Fruit fly (Drosophila melanogaster) whole organism, embryonic: ENCODE measurements around the gene Pgant35A.

Source experiments
- Abd-B ChIP-seq: fragments of 200-800 bp; sonication (Bioruptor generic); optimal IDR thresholded peaks from 2 replicates; lab custom pipeline; 2018; ENCODE audit warnings: missing biosample characterization, mild to moderate bottlenecking, missing genetic modification characterization, moderate library complexity
- Aef1 ChIP-seq: fragments of 200-800 bp; sonication (Bioruptor generic); IDR thresholded peaks from 3 replicates; pipeline ENCODE4 v1.3.6; 2022; ENCODE audit warnings: missing biosample characterization, missing genetic modification characterization
- Asciz ChIP-seq: fragments of 200-800 bp; sonication (Bioruptor generic); optimal IDR thresholded peaks from 2 replicates; lab custom pipeline; 2017; ENCODE audit warnings: missing biosample characterization, mild to moderate bottlenecking, missing genetic modification characterization, missing genetic modification reagents
- CG1024 ChIP-seq: fragments of 200-800 bp; sonication (Bioruptor generic); IDR thresholded peaks from 2 replicates; pipeline ENCODE4 v1.3.6; 2022; ENCODE audit warnings: missing biosample characterization, missing genetic modification characterization
- CG10959 ChIP-seq: fragments of 200-800 bp; sonication (Bioruptor generic); IDR thresholded peaks from 2 replicates; pipeline ENCODE4 v1.3.6; 2022; ENCODE audit warnings: missing biosample characterization, missing genetic modification characterization
- CG11085 ChIP-seq: fragments of 200-800 bp; sonication (Bioruptor generic); IDR thresholded peaks from 2 replicates; pipeline ENCODE4 v1.3.6; 2022; ENCODE audit warnings: missing biosample characterization, missing genetic modification characterization
- CG11696 ChIP-seq: fragments of 200-800 bp; sonication (Bioruptor generic); IDR thresholded peaks from 2 replicates; pipeline ENCODE4 v1.3.6; 2022; ENCODE audit warnings: missing biosample characterization, missing genetic modification characterization
- CG12391 ChIP-seq: fragments of 200-800 bp; sonication (Bioruptor generic); optimal IDR thresholded peaks from 3 replicates; lab custom pipeline; 2018; ENCODE audit warnings: missing biosample characterization, mild to moderate bottlenecking, missing genetic modification characterization, moderate library complexity
- CG15011 ChIP-seq: fragments of 200-800 bp; sonication (Bioruptor generic); optimal IDR thresholded peaks from 3 replicates; lab custom pipeline; 2018; ENCODE audit warnings: missing biosample characterization, mild to moderate bottlenecking, missing genetic modification characterization
- CG15073 ChIP-seq: fragments of 200-800 bp; sonication (Bioruptor generic); optimal IDR thresholded peaks from 2 replicates; lab custom pipeline; 2016; ENCODE audit warnings: missing biosample characterization, missing genetic modification characterization
- CG1602 ChIP-seq: fragments of 200-800 bp; sonication (Bioruptor generic); optimal IDR thresholded peaks from 3 replicates; lab custom pipeline; 2016; ENCODE audit warnings: missing biosample characterization, missing genetic modification characterization
- CG17359 ChIP-seq: fragments of 200-800 bp; sonication (Bioruptor generic); optimal IDR thresholded peaks from 3 replicates; lab custom pipeline; 2018; ENCODE audit warnings: missing biosample characterization, mild to moderate bottlenecking, missing genetic modification characterization, moderate library complexity
- CG17385 ChIP-seq: fragments of 200-800 bp; sonication (Bioruptor generic); optimal IDR thresholded peaks from 3 replicates; lab custom pipeline; 2018; ENCODE audit warnings: missing biosample characterization, mild to moderate bottlenecking, missing genetic modification characterization
- CG17612 ChIP-seq: fragments of 200-800 bp; sonication (Bioruptor generic); IDR thresholded peaks from 2 replicates; pipeline ENCODE4 v1.3.6; 2022; ENCODE audit warnings: missing biosample characterization, missing genetic modification characterization
- CG17802 ChIP-seq: fragments of 200-800 bp; sonication (Bioruptor generic); optimal IDR thresholded peaks from 2 replicates; lab custom pipeline; 2018; ENCODE audit warnings: missing biosample characterization, mild to moderate bottlenecking, missing genetic modification characterization, moderate library complexity
- CG2116 ChIP-seq: fragments of 200-800 bp; sonication (Bioruptor generic); optimal IDR thresholded peaks from 3 replicates; lab custom pipeline; 2018; ENCODE audit warnings: missing biosample characterization, mild to moderate bottlenecking, missing genetic modification characterization
- CG3065 ChIP-seq: fragments of 200-800 bp; sonication (Bioruptor generic); optimal IDR thresholded peaks from 2 replicates; lab custom pipeline; 2016; ENCODE audit warnings: missing biosample characterization, missing genetic modification characterization
- CG31441 ChIP-seq: fragments of 200-800 bp; sonication (Bioruptor generic); IDR thresholded peaks from 2 replicates; pipeline ENCODE4 v1.3.6; 2022; ENCODE audit warnings: missing biosample characterization, missing genetic modification characterization
- CG32532 ChIP-seq: fragments of 200-800 bp; sonication (Bioruptor generic); IDR thresholded peaks from 2 replicates; pipeline ENCODE4 v1.3.6; 2022; ENCODE audit warnings: missing biosample characterization, missing genetic modification characterization
- CG34224 ChIP-seq: fragments of 200-800 bp; sonication (Bioruptor generic); IDR thresholded peaks from 3 replicates; pipeline ENCODE4 v1.3.6; 2022; ENCODE audit warnings: missing biosample characterization, missing genetic modification characterization; ENCODE audit not compliant: partially characterized antibody
- CG3838 ChIP-seq: fragments of 200-800 bp; sonication (Bioruptor generic); optimal IDR thresholded peaks from 3 replicates; lab custom pipeline; 2016; ENCODE audit warnings: missing biosample characterization, missing genetic modification characterization
- CG4730 ChIP-seq: fragments of 200-800 bp; sonication (Bioruptor generic); IDR thresholded peaks from 2 replicates; pipeline ENCODE4 v1.3.6; 2022; ENCODE audit warnings: missing biosample characterization, missing genetic modification characterization
- CG6813 ChIP-seq: fragments of 200-800 bp; sonication (Bioruptor generic); optimal IDR thresholded peaks from 2 replicates; lab custom pipeline; 2017; ENCODE audit warnings: missing biosample characterization, missing genetic modification characterization, mild to moderate bottlenecking, moderate library complexity, missing genetic modification reagents
- CG7357 ChIP-seq: fragments of 200-800 bp; sonication (Bioruptor generic); IDR thresholded peaks from 3 replicates; pipeline ENCODE4 v1.3.6; 2022; ENCODE audit warnings: missing biosample characterization, missing genetic modification characterization
- CG7372 ChIP-seq: fragments of 200-800 bp; sonication (Bioruptor generic); IDR thresholded peaks from 2 replicates; pipeline ENCODE4 v1.3.6; 2022; ENCODE audit warnings: missing biosample characterization, missing genetic modification characterization
- CG7987 ChIP-seq: fragments of 200-800 bp; sonication (Bioruptor generic); optimal IDR thresholded peaks from 2 replicates; lab custom pipeline; 2018; ENCODE audit warnings: missing biosample characterization, mild to moderate bottlenecking, missing genetic modification characterization, moderate library complexity
- CG9215 ChIP-seq: fragments of 200-800 bp; sonication (Bioruptor generic); IDR thresholded peaks from 2 replicates; pipeline ENCODE4 v1.3.6; 2022; ENCODE audit warnings: missing biosample characterization, missing genetic modification characterization
- CG9437 ChIP-seq: fragments of 200-800 bp; sonication (Bioruptor generic); optimal IDR thresholded peaks from 2 replicates; lab custom pipeline; 2018; ENCODE audit warnings: missing biosample characterization, mild to moderate bottlenecking, missing genetic modification characterization
- CkIIα-i1 ChIP-seq: fragments of 200-800 bp; sonication (Bioruptor generic); IDR thresholded peaks from 2 replicates; pipeline ENCODE4 v1.3.6; 2022; ENCODE audit warnings: missing biosample characterization, missing genetic modification characterization
- CoRest ChIP-seq: fragments of 200-800 bp; sonication (Bioruptor generic); optimal IDR thresholded peaks from 3 replicates; lab custom pipeline; 2018; ENCODE audit warnings: missing biosample characterization, mild to moderate bottlenecking, missing genetic modification characterization, moderate library complexity
- E2f1 ChIP-seq: fragments of 200-800 bp; sonication (Bioruptor generic); IDR thresholded peaks from 2 replicates; pipeline ENCODE4 v1.3.6; 2022; ENCODE audit warnings: missing biosample characterization, missing genetic modification characterization
- Lpt ChIP-seq: fragments of >200 bp; optimal IDR thresholded peaks from 2 replicates; lab custom pipeline; 2018; ENCODE audit warnings: missing biosample characterization, missing genetic modification characterization
- Ravus ChIP-seq: fragments of 200-800 bp; sonication (Bioruptor generic); IDR thresholded peaks from 2 replicates; pipeline ENCODE4 v1.3.6; 2022; ENCODE audit warnings: missing biosample characterization, missing genetic modification characterization
- Rx ChIP-seq: fragments of 200-800 bp; sonication (Bioruptor generic); IDR thresholded peaks from 2 replicates; pipeline ENCODE4 v1.3.6; 2022; ENCODE audit warnings: missing biosample characterization, missing genetic modification characterization
- az2 ChIP-seq: fragments of 200-800 bp; sonication (Bioruptor generic); optimal IDR thresholded peaks from 3 replicates; lab custom pipeline; 2016; ENCODE audit warnings: missing biosample characterization, missing genetic modification characterization
- bcd ChIP-seq: fragments of 200-800 bp; sonication (Bioruptor generic); optimal IDR thresholded peaks from 2 replicates; lab custom pipeline; 2017; ENCODE audit warnings: missing biosample characterization, mild to moderate bottlenecking, missing genetic modification characterization
- chif ChIP-seq, 2 experiments: fragments of 200-800 bp; sonication (Bioruptor generic); optimal IDR thresholded peaks; 3 replicates each; lab custom pipeline; 2016; ENCODE audit warnings: missing biosample characterization in 2 of 2, missing genetic modification characterization in 2 of 2
- chm ChIP-seq: fragments of 200-800 bp; sonication (Bioruptor generic); IDR thresholded peaks from 2 replicates; pipeline ENCODE4 v1.3.6; 2022; ENCODE audit warnings: missing biosample characterization, missing genetic modification characterization
- cwo ChIP-seq: fragments of 200-800 bp; sonication (Bioruptor generic); optimal IDR thresholded peaks from 3 replicates; lab custom pipeline; 2017; ENCODE audit warnings: missing biosample characterization, missing genetic modification characterization, mild to moderate bottlenecking, moderate library complexity, missing genetic modification reagents
- dan ChIP-seq: fragments of 200-800 bp; sonication (Bioruptor generic); IDR thresholded peaks from 2 replicates; pipeline ENCODE4 v1.3.6; 2022; ENCODE audit warnings: missing biosample characterization, missing genetic modification characterization
- gcm ChIP-seq: fragments of 200-800 bp; sonication (Bioruptor generic); optimal IDR thresholded peaks from 2 replicates; lab custom pipeline; 2019; ENCODE audit warnings: missing biosample characterization, mild to moderate bottlenecking, missing genetic modification characterization, moderate library complexity
- gt ChIP-seq: fragments of 200-800 bp; sonication (Bioruptor generic); IDR thresholded peaks from 2 replicates; pipeline ENCODE4 v1.3.6; 2022; ENCODE audit warnings: missing biosample characterization, missing genetic modification characterization
- kay ChIP-seq: fragments of 200-800 bp; sonication (Bioruptor generic); optimal IDR thresholded peaks from 2 replicates; lab custom pipeline; 2016; ENCODE audit warnings: missing biosample characterization, missing genetic modification characterization
- kni ChIP-seq: fragments of 200-800 bp; sonication (Bioruptor generic); optimal IDR thresholded peaks from 3 replicates; lab custom pipeline; 2017; ENCODE audit warnings: mild to moderate bottlenecking, missing biosample characterization, missing genetic modification reagents, missing genetic modification characterization
- nom ChIP-seq: fragments of 200-800 bp; sonication (Bioruptor generic); optimal IDR thresholded peaks from 2 replicates; lab custom pipeline; 2017; ENCODE audit warnings: missing biosample characterization, missing genetic modification characterization, mild to moderate bottlenecking, moderate library complexity, missing genetic modification reagents
- onecut ChIP-seq: fragments of 200-800 bp; sonication (Bioruptor generic); IDR thresholded peaks from 2 replicates; pipeline ENCODE4 v1.3.6; 2022; ENCODE audit warnings: missing biosample characterization, missing genetic modification characterization
- pfk ChIP-seq: fragments of 200-800 bp; sonication (Bioruptor generic); optimal IDR thresholded peaks from 2 replicates; lab custom pipeline; 2018; ENCODE audit warnings: missing biosample characterization, mild to moderate bottlenecking, missing genetic modification characterization, moderate library complexity
- seq ChIP-seq: fragments of 200-800 bp; sonication (Bioruptor generic); IDR thresholded peaks from 2 replicates; pipeline ENCODE4 v1.3.6; 2022; ENCODE audit warnings: missing biosample characterization, missing genetic modification characterization
- sisA ChIP-seq: fragments of 200-800 bp; sonication (Bioruptor generic); IDR thresholded peaks from 2 replicates; pipeline ENCODE4 v1.3.6; 2022; ENCODE audit warnings: missing biosample characterization, missing genetic modification characterization
- slp2 ChIP-seq: fragments of 200-800 bp; sonication (Bioruptor generic); optimal IDR thresholded peaks from 2 replicates; lab custom pipeline; 2016; ENCODE audit warnings: missing biosample characterization, missing genetic modification characterization
- unc-4 ChIP-seq: fragments of 200-800 bp; sonication (Bioruptor generic); IDR thresholded peaks from 2 replicates; pipeline ENCODE4 v1.3.6; 2022; ENCODE audit warnings: missing biosample characterization, missing genetic modification characterization; ENCODE audit not compliant: partially characterized antibody

Gene Pgant35A

dm6 chr2L:14409428-14409933, 50.4 kb downstream of the Pgant35A start, which contains the start of gene elB (continued):
- TF ChIP-seq cwo (GFP tag; lab: Kevin White, UChicago): no peak
- no peak for TF ChIP-seq CG12391
- peak; percentile 48 for TF ChIP-seq nom (GFP tag; lab: Kevin White, UChicago)
- TF ChIP-seq CG11696: no peak; the same call in 1 of the 2 replicates
- TF ChIP-seq seq: peak; percentile 61; the same call in 1 of the 2 replicates
- TF ChIP-seq CG3838 (GFP tag; lab: Kevin White, UChicago): no peak
- no peak for TF ChIP-seq CG1024 (GFP tag; lab: Robert Waterston, UW)
- peak; percentile 80 for TF ChIP-seq onecut (GFP tag; lab: Robert Waterston, UW)
- TF ChIP-seq CG3065 (GFP tag; lab: Kevin White, UChicago): no peak
- peak; percentile 16; the same call in 1 of the 2 replicates for TF ChIP-seq E2f1 (GFP tag; lab: Robert Waterston, UW)
- peak; percentile 78 for TF ChIP-seq kni (GFP tag; lab: Kevin White, UChicago)
- peak; percentile 80 for TF ChIP-seq chm (GFP tag; lab: Robert Waterston, UW)
- peak; percentile 71 for TF ChIP-seq Aef1 (GFP tag; lab: Robert Waterston, UW)
- peak; percentile 68; the same call in 1 of the 2 replicates for TF ChIP-seq unc-4
- TF ChIP-seq gcm (GFP tag; lab: Kevin White, UChicago): peak; percentile 17
- TF ChIP-seq Rx (GFP tag; lab: Robert Waterston, UW): no peak
- no peak for TF ChIP-seq CG11085 (GFP tag; lab: Robert Waterston, UW)

dm6 chr2L:14410331-14410730, 51.3 kb downstream of the Pgant35A start:
- TF ChIP-seq CG6813: no peak
- no peak for TF ChIP-seq CG15011
- no peak for TF ChIP-seq gt (GFP tag; lab: Robert Waterston, UW)
- no peak for TF ChIP-seq Ravus (GFP tag; lab: Robert Waterston, UW)
- no peak for TF ChIP-seq bcd (GFP tag; lab: Kevin White, UChicago)
- TF ChIP-seq CG9437 (GFP tag; lab: Kevin White, UChicago): no peak
- no peak for TF ChIP-seq Lpt (GFP tag; lab: Kevin White, UChicago)
- TF ChIP-seq CG17802 (tag; lab: Kevin White, UChicago): no peak
- TF ChIP-seq dan (GFP tag; lab: Robert Waterston, UW): no peak
- no peak for TF ChIP-seq az2 (GFP tag; lab: Kevin White, UChicago)
- TF ChIP-seq CG1602 (GFP tag; lab: Kevin White, UChicago): no peak
- no peak for TF ChIP-seq CG4730 (GFP tag; lab: Robert Waterston, UW)
- no peak for TF ChIP-seq sisA
- TF ChIP-seq CkIIα-i1 (GFP tag; lab: Robert Waterston, UW): no peak
- TF ChIP-seq Aef1 (GFP tag; lab: Robert Waterston, UW): peak; percentile 81
- no peak for TF ChIP-seq CG31441 (GFP tag; lab: Robert Waterston, UW)
- TF ChIP-seq CG7987 (GFP tag; lab: Kevin White, UChicago): no peak
- TF ChIP-seq CG34224 (GFP tag; lab: Robert Waterston, UW): no peak
- no peak for TF ChIP-seq CG17359 (tag; lab: Kevin White, UChicago)
- TF ChIP-seq CG32532: peak; percentile 58; the same call in 1 of the 2 replicates
- TF ChIP-seq CG9215 (GFP tag; lab: Robert Waterston, UW): no peak
- TF ChIP-seq chif (GFP tag; optimal IDR thresholded peaks at IDR 0.05; lab: Kevin White, UChicago): no peak
- peak; percentile 58 for TF ChIP-seq CoRest (tag; lab: Kevin White, UChicago)
- TF ChIP-seq CG17385 (GFP tag; lab: Kevin White, UChicago): no peak
- TF ChIP-seq pfk (GFP tag; lab: Kevin White, UChicago): no peak
- no peak for TF ChIP-seq CG10959 (GFP tag; lab: Robert Waterston, UW)
- TF ChIP-seq CG11696: no peak
- TF ChIP-seq kay (GFP tag; lab: Kevin White, UChicago): no peak
- TF ChIP-seq CG17612 (GFP tag; lab: Robert Waterston, UW): no peak
- TF ChIP-seq CG15073: no peak
- TF ChIP-seq Abd-B (GFP tag; lab: Kevin White, UChicago): peak; percentile 31
- TF ChIP-seq slp2 (GFP tag; lab: Kevin White, UChicago): no peak
- TF ChIP-seq CG7357 (GFP tag; lab: Robert Waterston, UW): no peak
- no peak for TF ChIP-seq Asciz (GFP tag; lab: Kevin White, UChicago)
- no peak for TF ChIP-seq CG7372 (GFP tag; lab: Robert Waterston, UW)
- no peak for TF ChIP-seq CG2116 (GFP tag; lab: Kevin White, UChicago)
